Worm (Caenorhabditis elegans) whole organism, L4/young adult: ENCODE measurements around the gene cdr-1.

ENCODE experiments used
- W03F9.2 ChIP-seq: fragments of 150-350 bp; optimal IDR thresholded peaks from 2 replicates; lab custom pipeline; 2014; ENCODE audit warnings: missing biosample characterization, missing genetic modification characterization
- dao-5 ChIP-seq: sonication (generic microtip); optimal IDR thresholded peaks from 2 replicates; lab custom pipeline; 2016; ENCODE audit warnings: missing genotype, missing genetic modification characterization, moderate library complexity, missing compliant biosample characterization
- him-1 ChIP-seq: sonication (generic microtip); optimal IDR thresholded peaks from 2 replicates; lab custom pipeline; 2016; ENCODE audit warnings: missing genotype, missing genetic modification reagents, missing genetic modification characterization, missing compliant biosample characterization

- TF ChIP-seq him-1 (tag; lab: Kevin White, UChicago) (no peak), dao-5 (tag; lab: Kevin White, UChicago) (no peak), W03F9.2 (tag; lab: Kevin White, UChicago) (no peak)
Observed at ce11 chrV:15943125-15943524, 22.0 kb downstream of the cdr-1 start, which contains the start of gene srw-53.
